Fruit fly (Drosophila melanogaster): ENCODE measurements around the gene Usp2.

dm6 chrX:22512071-22512470, 56.5 kb downstream of the Usp2 start:
- TF ChIP-seq brk (GFP tag; optimal IDR thresholded peaks at IDR 0.05) (no peak), usp (GFP tag; optimal IDR thresholded peaks at IDR 0.05) (no peak), h (GFP tag; optimal IDR thresholded peaks at IDR 0.05) (no peak), psq (GFP tag; optimal IDR thresholded peaks at IDR 0.05) (no peak), fru (GFP tag; optimal IDR thresholded peaks at IDR 0.05) (no peak), tai (GFP tag; optimal IDR thresholded peaks at IDR 0.05) (no peak), dmrt93B (GFP tag; optimal IDR thresholded peaks at IDR 0.05) (no peak), Hr83 (GFP tag; optimal IDR thresholded peaks at IDR 0.05; ENCODE audit: poor library complexity, severe bottlenecking) (no peak)

Data from whole organism, wandering third instar larva.